Worm (Caenorhabditis elegans) whole organism, L4 larva: ENCODE data around the gene F02C9.1.

Experiments used
- dmd-8 ChIP-seq: fragments of 200-800 bp; sonication (Bioruptor generic); IDR thresholded peaks from 2 replicates; pipeline ENCODE4 v1.3.6; 2022; ENCODE audit warnings: missing genetic modification characterization, missing compliant biosample characterization
- egl-27 ChIP-seq: sonication (generic microtip); optimal IDR thresholded peaks from 3 replicates; lab custom pipeline; 2017; ENCODE audit warnings: missing biosample characterization, missing genetic modification reagents, missing genetic modification characterization
- fos-1 ChIP-seq: fragments of 150-350 bp; optimal IDR thresholded peaks from 2 replicates; lab custom pipeline; 2014; ENCODE audit warnings: missing biosample characterization, missing genetic modification characterization
- lin-39 ChIP-seq: fragments of 150-350 bp; optimal IDR thresholded peaks from 2 replicates; lab custom pipeline; 2014; ENCODE audit warnings: missing biosample characterization, missing genetic modification reagents, missing genetic modification characterization
- nhr-25 ChIP-seq: sonication (generic microtip); optimal IDR thresholded peaks from 2 replicates; lab custom pipeline; 2017; ENCODE audit warnings: missing genetic modification characterization, mild to moderate bottlenecking, missing compliant biosample characterization, antibody characterized with exemption, moderate library complexity, borderline replicate concordance; ENCODE audit not compliant: insufficient read depth
- nhr-77 ChIP-seq: fragments of 150-350 bp; optimal IDR thresholded peaks from 2 replicates; lab custom pipeline; 2014; ENCODE audit warnings: missing biosample characterization, missing genetic modification characterization
- php-3 ChIP-seq: fragments of 200-800 bp; sonication (Bioruptor generic); IDR thresholded peaks from 2 replicates; pipeline ENCODE4 v1.3.6; 2022; ENCODE audit warnings: missing genetic modification reagents, missing genetic modification characterization, missing compliant biosample characterization
- zag-1 ChIP-seq: fragments of 150-350 bp; optimal IDR thresholded peaks from 2 replicates; lab custom pipeline; 2014; ENCODE audit warnings: missing biosample characterization, missing genetic modification characterization

ce11 chrV:3188043-3188442 is 49.5 kb downstream of the F02C9.1 start, which contains the start of gene lag-2:
- no peak for TF ChIP-seq lin-39 (tag; lab: Kevin White, UChicago)
- TF ChIP-seq nhr-25 (tag; lab: Kevin White, UChicago) = no peak
- no peak for TF ChIP-seq egl-27 (tag; lab: Kevin White, UChicago)
- no peak for TF ChIP-seq zag-1 (tag; lab: Kevin White, UChicago)
- no peak for TF ChIP-seq php-3
- no peak for TF ChIP-seq dmd-8 (GFP tag; lab: Robert Waterston, UW)
- no peak for TF ChIP-seq nhr-77 (tag; lab: Kevin White, UChicago)
- no peak for TF ChIP-seq fos-1 (tag; lab: Kevin White, UChicago)
